Fruit fly (Drosophila melanogaster) whole organism, larva: ENCODE data around the gene cpx.

Source experiments
- noc ChIP-seq: fragments of 200-800 bp; sonication (Bioruptor generic); optimal IDR thresholded peaks from 3 replicates; lab custom pipeline; 2019; ENCODE audit warnings: missing biosample characterization, mild to moderate bottlenecking, missing genetic modification characterization, moderate library complexity

Gene cpx

dm6 chr3R:4277828-4278227 is 2.2 kb upstream of the cpx start, which contains the start of gene flip:
Gene flip (minus strand): TSS chr3R:4277928.
- no peak for TF ChIP-seq noc (tag; lab: Kevin White, UChicago)

- no peak for TF ChIP-seq noc (tag; lab: Kevin White, UChicago)
Observed at dm6 chr3R:4281119-4281861, 1.3 kb downstream of the cpx start.

- TF ChIP-seq noc (tag; lab: Kevin White, UChicago): no peak
Observed at dm6 chr3R:4282207-4282606, 2.2 kb downstream of the cpx start.

dm6 chr3R:4284376-4284953 is 4.4 kb downstream of the cpx start:
- no peak for TF ChIP-seq noc (tag; lab: Kevin White, UChicago)

- peak; percentile 18 for TF ChIP-seq noc (tag; lab: Kevin White, UChicago)
Observed at dm6 chr3R:4291289-4291688, 11.3 kb downstream of the cpx start.

dm6 chr3R:4292185-4292584 is 12.2 kb downstream of the cpx start:
- TF ChIP-seq noc (tag; lab: Kevin White, UChicago): no peak

dm6 chr3R:4294689-4295088 is 14.7 kb downstream of the cpx start, which contains the start of gene Nepl11:
Gene Nepl11 (minus strand): TSS chr3R:4294840.
- peak; percentile 60 for TF ChIP-seq noc (tag; lab: Kevin White, UChicago)

- no peak for TF ChIP-seq noc (tag; lab: Kevin White, UChicago)
Observed at dm6 chr3R:4301485-4301884, 21.5 kb downstream of the cpx start.

- TF ChIP-seq noc (tag; lab: Kevin White, UChicago): peak; percentile 47
Observed at dm6 chr3R:4307664-4308416, 27.8 kb downstream of the cpx start, which contains the start of gene MP1. Gene MP1 (plus strand): TSS chr3R:4307908.

dm6 chr3R:4308708-4309107 is 28.7 kb downstream of the cpx start:
- TF ChIP-seq noc (tag; lab: Kevin White, UChicago): no peak

- TF ChIP-seq noc (tag; lab: Kevin White, UChicago): no peak
Observed at dm6 chr3R:4310683-4311066, 30.7 kb downstream of the cpx start, which contains the start of gene Vps24. Gene Vps24 (minus strand): TSS chr3R:4310947.

dm6 chr3R:4311067-4311723 is 31.2 kb downstream of the cpx start, which contains the start of gene Suv3:
Gene Suv3 (plus strand): TSS chr3R:4311555.
- TF ChIP-seq noc (tag; lab: Kevin White, UChicago): peak; percentile 49

- no peak for TF ChIP-seq noc (tag; lab: Kevin White, UChicago)
Observed at dm6 chr3R:4318589-4318988, 38.6 kb downstream of the cpx start.

dm6 chr3R:4318999-4319398 is 39.0 kb downstream of the cpx start, which contains the start of gene Syt14:
Gene Syt14 (minus strand): TSS chr3R:4319069.
- TF ChIP-seq noc (tag; lab: Kevin White, UChicago): no peak

dm6 chr3R:4319507-4320138 is 39.6 kb downstream of the cpx start, which contains the start of gene CG9795:
Gene CG9795 (plus strand): TSS chr3R:4319683.
- TF ChIP-seq noc (tag; lab: Kevin White, UChicago): no peak
